Fruit fly (Drosophila melanogaster) whole organism, prepupa: ENCODE data around the gene Hsp70Ab.
A peak's percentile ranks its signal among the peaks of the same experiment; 100 is the strongest.

Experiments
- CG10631 ChIP-seq: fragments of 200-800 bp; sonication (Bioruptor generic); optimal IDR thresholded peaks from 2 replicates; lab custom pipeline; 2016; ENCODE audit warnings: missing biosample characterization, missing genetic modification characterization
- CG10669 ChIP-seq: fragments of 200-800 bp; sonication (Bioruptor generic); optimal IDR thresholded peaks from 3 replicates; lab custom pipeline; 2018; ENCODE audit warnings: missing biosample characterization, mild to moderate bottlenecking, missing genetic modification characterization, moderate library complexity
- CG11294 ChIP-seq: fragments of 200-800 bp; sonication (Bioruptor generic); IDR thresholded peaks from 2 replicates; pipeline ENCODE4 v1.3.6; 2022; ENCODE audit warnings: missing biosample characterization, missing genetic modification characterization
- CG11762 ChIP-seq: fragments of 200-800 bp; sonication (Bioruptor generic); optimal IDR thresholded peaks from 3 replicates; lab custom pipeline; 2016; ENCODE audit warnings: missing biosample characterization, missing genetic modification characterization; ENCODE audit not compliant: insufficient read depth
- CG11902 ChIP-seq: fragments of 200-800 bp; sonication (Bioruptor generic); optimal IDR thresholded peaks from 3 replicates; lab custom pipeline; 2016; ENCODE audit warnings: missing biosample characterization, missing genetic modification characterization
- CG1621 ChIP-seq: fragments of 200-800 bp; sonication (Bioruptor generic); optimal IDR thresholded peaks from 3 replicates; lab custom pipeline; 2018; ENCODE audit warnings: missing biosample characterization, mild to moderate bottlenecking, missing genetic modification characterization
- CG16779 ChIP-seq: fragments of 200-800 bp; sonication (Bioruptor generic); optimal IDR thresholded peaks from 3 replicates; lab custom pipeline; 2017; ENCODE audit warnings: missing biosample characterization, mild to moderate bottlenecking, missing genetic modification characterization
- CG3032 ChIP-seq: fragments of 200-800 bp; optimal IDR thresholded peaks from 2 replicates; lab custom pipeline; 2019; ENCODE audit warnings: missing biosample characterization, mild to moderate bottlenecking, missing genetic modification characterization, moderate library complexity
- CG31627 ChIP-seq: fragments of 200-800 bp; sonication (Bioruptor generic); optimal IDR thresholded peaks from 3 replicates; lab custom pipeline; 2016; ENCODE audit warnings: missing biosample characterization, missing genetic modification characterization
- CG32006 ChIP-seq: fragments of 200-800 bp; sonication (Bioruptor generic); optimal IDR thresholded peaks from 3 replicates; lab custom pipeline; 2017; ENCODE audit warnings: missing biosample characterization, mild to moderate bottlenecking, missing genetic modification characterization
- CG34406 ChIP-seq: fragments of 200-800 bp; sonication (Bioruptor generic); optimal IDR thresholded peaks from 3 replicates; lab custom pipeline; 2016; ENCODE audit warnings: missing biosample characterization, missing genetic modification characterization
- CG3919 ChIP-seq: fragments of 200-800 bp; sonication (Bioruptor generic); optimal IDR thresholded peaks from 3 replicates; lab custom pipeline; 2016; ENCODE audit warnings: missing biosample characterization, missing genetic modification characterization
- CG4318 ChIP-seq: fragments of 200-800 bp; sonication (Bioruptor generic); optimal IDR thresholded peaks from 3 replicates; lab custom pipeline; 2017; ENCODE audit warnings: missing biosample characterization, mild to moderate bottlenecking, missing genetic modification characterization
- CG6163 ChIP-seq: fragments of 200-800 bp; sonication (Bioruptor generic); IDR thresholded peaks from 3 replicates; pipeline ENCODE4 v1.3.6; 2022; ENCODE audit warnings: missing biosample characterization, missing genetic modification characterization
- CG6276 ChIP-seq: fragments of 200-800 bp; sonication (Bioruptor generic); optimal IDR thresholded peaks from 2 replicates; lab custom pipeline; 2017; ENCODE audit warnings: missing biosample characterization, mild to moderate bottlenecking, missing genetic modification characterization
- CG6792 ChIP-seq: fragments of 200-800 bp; sonication (Bioruptor generic); optimal IDR thresholded peaks from 3 replicates; lab custom pipeline; 2016; ENCODE audit warnings: missing biosample characterization, missing genetic modification characterization
- CG6854 ChIP-seq: fragments of 200-800 bp; sonication (Bioruptor generic); optimal IDR thresholded peaks from 2 replicates; lab custom pipeline; 2017; ENCODE audit warnings: missing biosample characterization, mild to moderate bottlenecking, missing genetic modification characterization
- CG8319 ChIP-seq: fragments of 200-800 bp; sonication (Bioruptor generic); optimal IDR thresholded peaks from 3 replicates; lab custom pipeline; 2016; ENCODE audit warnings: missing biosample characterization, missing genetic modification characterization
- CG8632 ChIP-seq: fragments of 200-800 bp; sonication (Bioruptor generic); optimal IDR thresholded peaks from 3 replicates; lab custom pipeline; 2016; ENCODE audit warnings: missing biosample characterization, missing genetic modification characterization
- CG9139 ChIP-seq: fragments of 200-800 bp; sonication (Bioruptor generic); optimal IDR thresholded peaks from 3 replicates; lab custom pipeline; 2017; ENCODE audit warnings: missing biosample characterization, mild to moderate bottlenecking, missing genetic modification characterization
- Eip75B ChIP-seq: fragments of 200-800 bp; sonication (Bioruptor generic); optimal IDR thresholded peaks from 3 replicates; lab custom pipeline; 2016; ENCODE audit warnings: missing biosample characterization, missing genetic modification characterization
- Eip78C ChIP-seq: fragments of 200-800 bp; sonication (Bioruptor generic); peaks from one replicate; lab custom pipeline; 2016; ENCODE audit warnings: missing biosample characterization, missing genetic modification characterization
- Eip93F ChIP-seq: fragments of 200-800 bp; sonication (Bioruptor generic); optimal IDR thresholded peaks from 2 replicates; lab custom pipeline; 2016; ENCODE audit warnings: missing biosample characterization, mild to moderate bottlenecking, missing genetic modification characterization
- Ets21C ChIP-seq: fragments of 200-800 bp; sonication (Bioruptor generic); optimal IDR thresholded peaks from 3 replicates; lab custom pipeline; 2016; ENCODE audit warnings: missing biosample characterization, missing genetic modification characterization
- Ets96B ChIP-seq: fragments of 200-800 bp; optimal IDR thresholded peaks from 2 replicates; lab custom pipeline; 2019; ENCODE audit warnings: missing biosample characterization, mild to moderate bottlenecking, missing genetic modification characterization, moderate library complexity
- Hr38 ChIP-seq: sonication (Bioruptor generic); optimal IDR thresholded peaks from 2 replicates; lab custom pipeline; 2016; ENCODE audit warnings: missing biosample characterization, missing genetic modification characterization
- Hr39 ChIP-seq: fragments of 200-800 bp; sonication (Bioruptor generic); optimal IDR thresholded peaks from 2 replicates; lab custom pipeline; 2016; ENCODE audit warnings: missing biosample characterization, missing genetic modification characterization
- Hr4 ChIP-seq: fragments of 200-800 bp; sonication (Bioruptor generic); optimal IDR thresholded peaks from 3 replicates; lab custom pipeline; 2016; ENCODE audit warnings: missing biosample characterization, missing genetic modification characterization
- Lpt ChIP-seq: fragments of 200-800 bp; sonication (Bioruptor generic); optimal IDR thresholded peaks from 3 replicates; lab custom pipeline; 2016; ENCODE audit warnings: missing biosample characterization, missing genetic modification characterization
- Met ChIP-seq: fragments of 200-800 bp; sonication (Bioruptor generic); optimal IDR thresholded peaks from 3 replicates; lab custom pipeline; 2016; ENCODE audit warnings: missing biosample characterization, missing genetic modification characterization
- OdsH ChIP-seq: fragments of 200-800 bp; sonication (Bioruptor generic); optimal IDR thresholded peaks from 3 replicates; lab custom pipeline; 2016; ENCODE audit warnings: missing biosample characterization, missing genetic modification characterization
- Sox15 ChIP-seq: fragments of 200-800 bp; sonication (Bioruptor generic); optimal IDR thresholded peaks from 3 replicates; lab custom pipeline; 2016; ENCODE audit warnings: missing biosample characterization, missing genetic modification characterization
- achi ChIP-seq: fragments of 200-800 bp; sonication (Bioruptor generic); optimal IDR thresholded peaks from 3 replicates; lab custom pipeline; 2016; ENCODE audit warnings: missing biosample characterization, missing genetic modification characterization
- acj6 ChIP-seq: fragments of 200-800 bp; sonication (Bioruptor generic); optimal IDR thresholded peaks from 3 replicates; lab custom pipeline; 2016; ENCODE audit warnings: missing biosample characterization, missing genetic modification characterization
- dac ChIP-seq: fragments of 200-800 bp; sonication (Bioruptor generic); optimal IDR thresholded peaks from 2 replicates; lab custom pipeline; 2017; ENCODE audit warnings: missing biosample characterization, mild to moderate bottlenecking, missing genetic modification characterization
- dsx ChIP-seq: fragments of 200-800 bp; optimal IDR thresholded peaks from 3 replicates; lab custom pipeline; 2019; ENCODE audit warnings: missing biosample characterization, mild to moderate bottlenecking, missing genetic modification characterization, moderate library complexity; ENCODE audit not compliant: poor library complexity, severe bottlenecking
- esn ChIP-seq: fragments of 200-800 bp; sonication (Bioruptor generic); optimal IDR thresholded peaks from 2 replicates; lab custom pipeline; 2016; ENCODE audit warnings: missing biosample characterization, mild to moderate bottlenecking, missing genetic modification characterization, moderate library complexity
- fd59A ChIP-seq: fragments of 200-800 bp; sonication (Bioruptor generic); optimal IDR thresholded peaks from 2 replicates; lab custom pipeline; 2017; ENCODE audit warnings: missing biosample characterization, mild to moderate bottlenecking, missing genetic modification characterization, missing genetic modification reagents
- fkh ChIP-seq: fragments of 200-800 bp; sonication (Bioruptor generic); optimal IDR thresholded peaks from 3 replicates; lab custom pipeline; 2017; ENCODE audit warnings: missing biosample characterization, mild to moderate bottlenecking, missing genetic modification characterization, moderate library complexity
- lz ChIP-seq: fragments of 200-800 bp; sonication (Bioruptor generic); optimal IDR thresholded peaks from 3 replicates; lab custom pipeline; 2016; ENCODE audit warnings: missing biosample characterization, missing genetic modification characterization
- net ChIP-seq: fragments of 200-800 bp; sonication (Bioruptor generic); optimal IDR thresholded peaks from 3 replicates; lab custom pipeline; 2016; ENCODE audit warnings: missing biosample characterization, missing genetic modification characterization
- pdm3 ChIP-seq: fragments of 200-800 bp; sonication (Bioruptor generic); optimal IDR thresholded peaks from 3 replicates; lab custom pipeline; 2016; ENCODE audit warnings: missing biosample characterization, missing genetic modification characterization
- salr ChIP-seq, 2 experiments: fragments of 200-800 bp; sonication (Bioruptor generic); optimal IDR thresholded peaks; 3 replicates each; lab custom pipeline; 2016 to 2018; ENCODE audit warnings: missing biosample characterization in 2 of 2, missing genetic modification characterization in 2 of 2, mild to moderate bottlenecking in 1 of 2
- spab ChIP-seq: fragments of 200-800 bp; sonication (Bioruptor generic); optimal IDR thresholded peaks from 2 replicates; lab custom pipeline; 2017; ENCODE audit warnings: missing biosample characterization, mild to moderate bottlenecking, missing genetic modification characterization, missing genetic modification reagents
- ss ChIP-seq, 2 experiments: fragments of 200-800 bp; sonication (Bioruptor generic); optimal IDR thresholded peaks; 2 replicates in 1 of 2; 3 replicates in 1 of 2; lab custom pipeline; 2017 to 2018; ENCODE audit warnings: mild to moderate bottlenecking in 2 of 2, missing biosample characterization in 2 of 2, missing genetic modification characterization in 2 of 2, moderate library complexity in 1 of 2
- svp ChIP-seq: fragments of 200-800 bp; sonication (Bioruptor generic); peaks from one replicate; lab custom pipeline; 2016; ENCODE audit warnings: missing biosample characterization, missing genetic modification characterization
- topi ChIP-seq: fragments of 200-800 bp; sonication (Bioruptor generic); optimal IDR thresholded peaks from 3 replicates; lab custom pipeline; 2016; ENCODE audit warnings: missing biosample characterization, missing genetic modification characterization
- vri ChIP-seq: fragments of 200-800 bp; sonication (Bioruptor generic); optimal IDR thresholded peaks from 3 replicates; lab custom pipeline; 2016; ENCODE audit warnings: missing biosample characterization, mild to moderate bottlenecking, missing genetic modification characterization

Hsp70Ab gene

DNA sequence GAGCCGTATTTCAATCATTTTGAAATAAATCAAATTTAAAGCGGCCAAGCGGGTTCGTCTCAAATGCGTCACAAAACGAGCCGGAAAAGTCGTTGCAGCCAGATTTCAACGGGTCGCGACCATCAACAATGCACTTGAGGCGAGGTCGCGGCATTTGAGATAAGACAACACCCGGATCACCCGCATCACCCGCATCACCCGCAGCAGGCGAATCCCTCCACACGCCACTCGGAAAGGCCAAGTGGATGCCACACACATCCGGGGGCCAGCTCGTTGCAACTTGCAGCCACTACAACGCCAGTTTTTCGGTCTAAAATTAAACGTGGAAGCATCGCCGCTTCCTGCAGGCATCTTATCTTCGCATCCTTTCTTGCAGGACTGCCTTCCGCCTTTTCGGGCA lies 48.1 kb downstream of the Hsp70Ab start:
- TF ChIP-seq achi (GFP tag; lab: Kevin White, UChicago), result no peak
- TF ChIP-seq svp (GFP tag; lab: Kevin White, UChicago), result peak; percentile 64
- no peak for TF ChIP-seq CG11902 (GFP tag; lab: Kevin White, UChicago)
- TF ChIP-seq CG6163 (GFP tag; lab: Robert Waterston, UW), result 0 out of 3 replicates have a peak, but pooled peaks have one; percentile 30
- TF ChIP-seq lz (GFP tag; lab: Kevin White, UChicago), result no peak
- no peak for TF ChIP-seq CG10631 (GFP tag; lab: Kevin White, UChicago)
- TF ChIP-seq CG1621 (tag; lab: Kevin White, UChicago), result no peak
- TF ChIP-seq Hr4 (GFP tag; lab: Kevin White, UChicago), result no peak
- TF ChIP-seq CG34406 (GFP tag; lab: Kevin White, UChicago), result no peak
- no peak for TF ChIP-seq topi (GFP tag; lab: Kevin White, UChicago)

DNA sequence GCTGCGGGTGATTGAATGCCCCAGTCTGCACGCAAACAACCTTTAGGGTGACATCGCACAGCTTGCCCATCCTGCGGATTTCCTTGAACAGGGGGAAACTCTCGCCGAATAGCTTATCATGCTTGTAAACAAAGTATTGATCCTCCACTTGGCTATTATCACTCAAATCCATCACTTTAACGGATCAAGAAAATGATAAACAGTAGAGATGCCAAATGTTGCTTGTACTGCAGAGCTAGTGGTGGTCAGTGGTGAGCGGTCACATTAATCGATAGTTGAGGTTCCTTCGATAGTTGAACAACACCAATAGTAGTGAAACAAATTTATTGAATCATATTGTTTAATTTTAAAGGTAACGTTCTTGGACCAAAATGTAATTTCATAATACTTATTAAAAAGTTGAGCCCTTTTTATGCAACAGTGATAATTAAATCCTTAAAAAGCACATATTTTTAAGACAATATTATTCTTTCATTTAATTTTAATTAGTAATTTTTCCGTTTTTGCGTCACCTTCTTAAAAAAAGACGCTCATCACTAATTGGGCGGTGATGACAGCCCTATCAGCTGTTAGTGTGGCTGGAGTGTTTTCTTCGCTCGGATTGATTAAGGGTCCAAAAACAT lies 52.0 kb downstream of the Hsp70Ab start, which contains the start of the genes KLHL18 and GCC185:
TSS of gene KLHL18 (minus strand) at position 233 of the 623 bp plus-strand sequence.
TSS of gene GCC185 (plus strand) at position 571 of the 623 bp plus-strand sequence.
- peak; percentile 61 for TF ChIP-seq CG10669 (GFP tag; lab: Kevin White, UChicago)
- no peak for TF ChIP-seq Hr38 (GFP tag; lab: Kevin White, UChicago)
- no peak for TF ChIP-seq CG16779
- TF ChIP-seq fkh (GFP tag; lab: Kevin White, UChicago), result peak; percentile 55
- peak; percentile 56 for TF ChIP-seq CG8319
- peak; percentile 88 for TF ChIP-seq OdsH (GFP tag; lab: Kevin White, UChicago)
- TF ChIP-seq dsx, result no peak
- peak; percentile 38 for TF ChIP-seq spab (GFP tag; lab: Kevin White, UChicago)
- TF ChIP-seq salr (GFP tag; optimal IDR thresholded peaks at IDR 0.05; lab: Kevin White, UChicago), result peak in 1 of 2 experiments; percentile 66
- TF ChIP-seq net (GFP tag; lab: Kevin White, UChicago), result peak; percentile 49
- peak; percentile 73 for TF ChIP-seq Met (GFP tag; lab: Kevin White, UChicago)
- peak; percentile 77 for TF ChIP-seq achi (GFP tag; lab: Kevin White, UChicago)
- TF ChIP-seq acj6, result peak; percentile 83
- peak; percentile 27 for TF ChIP-seq fd59A (GFP tag; lab: Kevin White, UChicago)
- peak; percentile 49 for TF ChIP-seq dac (GFP tag; lab: Kevin White, UChicago)
- peak; percentile 75 for TF ChIP-seq Ets96B (tag; lab: Kevin White, UChicago)
- peak; percentile 88 for TF ChIP-seq CG31627 (GFP tag; lab: Kevin White, UChicago)
- TF ChIP-seq CG6854 (GFP tag; lab: Kevin White, UChicago), result no peak
- TF ChIP-seq esn, result peak; percentile 87
- TF ChIP-seq CG6276, result no peak
- peak; percentile 88 for TF ChIP-seq Sox15 (GFP tag; lab: Kevin White, UChicago)
- peak; percentile 87 for TF ChIP-seq Hr39 (GFP tag; lab: Kevin White, UChicago)
- TF ChIP-seq Eip93F (GFP tag; lab: Kevin White, UChicago), result peak; percentile 12
- peak; percentile 35; the same call in 1 of the 2 replicates for TF ChIP-seq CG11294 (GFP tag; lab: Robert Waterston, UW)
- peak; percentile 79 for TF ChIP-seq CG32006 (GFP tag; lab: Kevin White, UChicago)
- peak; percentile 74 for TF ChIP-seq Lpt (GFP tag; lab: Kevin White, UChicago)
- TF ChIP-seq ss (GFP tag; optimal IDR thresholded peaks at IDR 0.05; lab: Kevin White, UChicago), result no peak
- TF ChIP-seq CG9139 (GFP tag; lab: Kevin White, UChicago), result no peak
- TF ChIP-seq Eip75B (GFP tag; lab: Kevin White, UChicago), result no peak
- no peak for TF ChIP-seq vri (GFP tag; lab: Kevin White, UChicago)
- TF ChIP-seq pdm3 (GFP tag; lab: Kevin White, UChicago), result no peak
- no peak for TF ChIP-seq CG1621 (tag; lab: Kevin White, UChicago)
- TF ChIP-seq CG3919 (GFP tag; lab: Kevin White, UChicago), result no peak
- TF ChIP-seq CG8632, result peak; percentile 55
- TF ChIP-seq CG6792, result peak; percentile 67
- TF ChIP-seq CG11762 (GFP tag; lab: Kevin White, UChicago), result peak; percentile 59
- TF ChIP-seq Eip78C (GFP tag; lab: Kevin White, UChicago), result no peak
- no peak for TF ChIP-seq CG4318 (GFP tag; lab: Kevin White, UChicago)
- TF ChIP-seq svp (GFP tag; lab: Kevin White, UChicago), result peak; percentile 94
- peak; percentile 83 for TF ChIP-seq Hr4 (GFP tag; lab: Kevin White, UChicago)
- TF ChIP-seq Ets21C (GFP tag; lab: Kevin White, UChicago), result peak; percentile 82
- TF ChIP-seq CG11902 (GFP tag; lab: Kevin White, UChicago), result peak; percentile 84
- TF ChIP-seq lz (GFP tag; lab: Kevin White, UChicago), result peak; percentile 88
- peak; percentile 91 for TF ChIP-seq CG10631 (GFP tag; lab: Kevin White, UChicago)
- peak; percentile 87 for TF ChIP-seq CG3032 (tag; lab: Kevin White, UChicago)
